Worm (Caenorhabditis elegans) whole organism, mixed stage, embryonic: ENCODE results near the gene B0273.115.
A peak's percentile ranks its signal among the peaks of the same experiment; 100 is the strongest.
"Not testable (repeated sequence)": the region's sequence is repeated elsewhere in the genome, so short reads cannot be mapped to it uniquely, and the experiment has no call there.

Experiments used
- bed-3 ChIP-seq: fragments of 200-800 bp; sonication (Bioruptor generic); optimal IDR thresholded peaks from 3 replicates; lab custom pipeline; 2018; ENCODE audit warnings: mild to moderate bottlenecking, missing genetic modification characterization, moderate library complexity, missing compliant biosample characterization
- ceh-43 ChIP-seq: fragments of 200-800 bp; sonication (Bioruptor generic); optimal IDR thresholded peaks from 2 replicates; lab custom pipeline; 2018; ENCODE audit warnings: mild to moderate bottlenecking, missing genetic modification characterization, moderate library complexity, missing compliant biosample characterization
- ces-1 ChIP-seq: fragments of 150-350 bp; optimal IDR thresholded peaks from 2 replicates; lab custom pipeline; 2014; ENCODE audit warnings: missing biosample characterization, missing genetic modification reagents, missing genetic modification characterization
- cnd-1 ChIP-seq: fragments of 200-800 bp; sonication (Bioruptor generic); optimal IDR thresholded peaks from 2 replicates; lab custom pipeline; 2018; ENCODE audit warnings: mild to moderate bottlenecking, missing genetic modification characterization, missing compliant biosample characterization
- elt-1 ChIP-seq: sonication (generic microtip); optimal IDR thresholded peaks from 2 replicates; lab custom pipeline; 2017; ENCODE audit warnings: missing genetic modification characterization, mild to moderate bottlenecking, missing compliant biosample characterization, antibody characterized with exemption, moderate library complexity, borderline replicate concordance; ENCODE audit not compliant: insufficient read depth
- elt-3 ChIP-seq: fragments of 150-350 bp; optimal IDR thresholded peaks from 2 replicates; lab custom pipeline; 2014; ENCODE audit warnings: missing biosample characterization, missing genetic modification characterization
- ham-2 ChIP-seq: fragments of 200-800 bp; sonication (Bioruptor generic); optimal IDR thresholded peaks from 2 replicates; lab custom pipeline; 2018; ENCODE audit warnings: mild to moderate bottlenecking, missing genetic modification characterization, missing compliant biosample characterization
- hlh-1 ChIP-seq: fragments of 150-350 bp; optimal IDR thresholded peaks from 2 replicates; lab custom pipeline; 2014; ENCODE audit warnings: missing biosample characterization, missing genetic modification reagents, missing genetic modification characterization
- lin-13 ChIP-seq: fragments of 150-350 bp; optimal IDR thresholded peaks from 2 replicates; lab custom pipeline; 2014; ENCODE audit warnings: missing biosample characterization, missing genetic modification characterization
- lsy-2 ChIP-seq: fragments of 150-350 bp; optimal IDR thresholded peaks from 2 replicates; lab custom pipeline; 2014; ENCODE audit warnings: missing biosample characterization, missing genetic modification characterization
- mab-5 ChIP-seq: fragments of 150-350 bp; optimal IDR thresholded peaks from 2 replicates; lab custom pipeline; 2014; ENCODE audit warnings: missing biosample characterization, missing genetic modification characterization
- mep-1 ChIP-seq: fragments of 150-350 bp; optimal IDR thresholded peaks from 2 replicates; lab custom pipeline; 2017; ENCODE audit warnings: missing biosample characterization, missing genetic modification reagents, missing genetic modification characterization, inconsistent platforms
- mls-2 ChIP-seq: sonication (generic microtip); optimal IDR thresholded peaks from 2 replicates; lab custom pipeline; 2016; ENCODE audit warnings: mild to moderate bottlenecking, missing genetic modification characterization, moderate library complexity, missing compliant biosample characterization
- nhr-12 ChIP-seq: fragments of 150-350 bp; optimal IDR thresholded peaks from 2 replicates; lab custom pipeline; 2014; ENCODE audit warnings: missing biosample characterization, missing genetic modification characterization
- nhr-237 ChIP-seq: fragments of 150-350 bp; optimal IDR thresholded peaks from 2 replicates; lab custom pipeline; 2014; ENCODE audit warnings: missing biosample characterization, missing genetic modification characterization
- nhr-28 ChIP-seq: fragments of 150-350 bp; optimal IDR thresholded peaks from 2 replicates; lab custom pipeline; 2014; ENCODE audit warnings: missing biosample characterization, missing genetic modification characterization
- nhr-76 ChIP-seq: sonication (generic microtip); optimal IDR thresholded peaks from 2 replicates; lab custom pipeline; 2017; ENCODE audit warnings: missing biosample characterization, missing genetic modification characterization
- pha-4 ChIP-seq: fragments of 150-350 bp; optimal IDR thresholded peaks from 2 replicates; lab custom pipeline; 2018; ENCODE audit warnings: missing biosample characterization, missing genetic modification reagents, missing genetic modification characterization
- sem-2 ChIP-seq: fragments of 200-800 bp; sonication (Bioruptor generic); optimal IDR thresholded peaks from 2 replicates; lab custom pipeline; 2018; ENCODE audit warnings: mild to moderate bottlenecking, missing genetic modification characterization, missing compliant biosample characterization
- snpc-4 ChIP-seq: fragments of 150-350 bp; optimal IDR thresholded peaks from 2 replicates; lab custom pipeline; 2014; ENCODE audit warnings: missing biosample characterization, missing genetic modification characterization
- sptf-1 ChIP-seq: sonication (generic microtip); optimal IDR thresholded peaks from 2 replicates; lab custom pipeline; 2017; ENCODE audit warnings: mild to moderate bottlenecking, missing genetic modification characterization, moderate library complexity, missing compliant biosample characterization
- unc-120 ChIP-seq: sonication (generic microtip); optimal IDR thresholded peaks from 2 replicates; lab custom pipeline; 2017; ENCODE audit warnings: missing genetic modification characterization, missing compliant biosample characterization; ENCODE audit not compliant: poor library complexity, severe bottlenecking
- unc-39 ChIP-seq: fragments of 150-350 bp; optimal IDR thresholded peaks from 2 replicates; lab custom pipeline; 2014; ENCODE audit warnings: missing biosample characterization, missing genetic modification characterization
- unc-62 ChIP-seq: fragments of 150-350 bp; optimal IDR thresholded peaks from 2 replicates; lab custom pipeline; 2014; ENCODE audit warnings: missing biosample characterization, missing genetic modification reagents, missing genetic modification characterization
- zip-8 ChIP-seq: fragments of 150-350 bp; optimal IDR thresholded peaks from 2 replicates; lab custom pipeline; 2014; ENCODE audit warnings: missing biosample characterization, missing genetic modification characterization
- ztf-11 ChIP-seq: fragments of 150-350 bp; optimal IDR thresholded peaks from 2 replicates; lab custom pipeline; 2014; ENCODE audit warnings: missing biosample characterization, missing genetic modification characterization

The B0273.115 gene

DNA sequence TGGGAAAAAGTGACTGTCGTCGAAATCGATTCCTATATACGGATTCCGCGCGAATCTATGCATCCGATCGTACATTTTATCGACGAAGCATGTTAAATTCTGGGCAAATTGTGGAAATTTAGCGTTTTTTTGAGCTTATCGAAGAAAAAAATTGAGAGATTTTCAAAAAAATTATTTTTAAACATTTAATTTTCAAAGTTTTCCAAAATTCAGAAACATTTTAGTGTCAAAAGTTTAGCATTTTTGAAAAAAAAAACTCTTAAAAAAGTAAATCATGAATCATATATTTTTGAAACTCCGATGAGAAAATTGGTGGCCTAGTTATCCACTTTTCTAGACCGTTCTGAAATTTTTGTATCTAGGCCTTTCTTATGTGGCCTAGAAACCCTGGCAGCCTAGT, at the start of gene B0273.115:
B0273.115 (minus strand) TSS at position 101 of the 400 bp plus-strand sequence.
- not testable (repeated sequence) for TF ChIP-seq unc-120 (tag; lab: Kevin White, UChicago); mep-1; elt-3 (tag; lab: Kevin White, UChicago)

DNA sequence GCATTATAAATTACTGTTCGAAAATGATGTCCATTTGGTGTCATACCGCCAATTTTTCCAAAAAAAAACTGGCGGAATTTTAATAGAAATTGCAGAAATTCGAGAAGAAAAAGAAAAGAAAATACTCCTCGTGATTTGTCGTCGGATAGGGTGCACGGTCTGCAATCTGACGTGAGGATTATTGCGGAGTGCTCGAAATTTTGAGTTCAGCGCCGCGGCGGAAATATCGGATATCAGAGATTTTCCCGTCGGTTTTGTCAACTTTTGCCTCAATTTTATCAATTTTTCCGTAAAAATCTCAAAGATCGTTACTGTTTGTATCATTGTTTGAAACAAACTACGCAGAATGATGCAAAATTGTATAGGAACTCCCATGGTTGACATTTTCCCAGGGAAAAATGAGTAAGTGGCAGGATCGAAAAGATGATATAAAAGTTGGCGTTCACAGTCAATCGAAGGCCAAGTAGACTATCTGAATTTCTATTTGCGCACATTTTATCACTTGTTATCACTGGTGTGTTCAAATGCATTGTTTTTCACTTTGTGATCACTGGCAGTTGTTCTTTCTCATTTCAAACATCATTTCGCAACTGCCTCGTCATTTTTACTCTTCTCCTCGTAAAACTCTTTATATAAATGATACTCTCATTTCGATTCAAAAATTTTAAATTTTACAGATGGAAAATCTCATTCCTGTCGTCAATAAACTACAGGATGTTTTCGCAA, 47.0 kb upstream of the B0273.115 start, which contains the start of the genes fem-1 and drp-1:
fem-1 (minus strand) TSS at position 150 of the 726 bp plus-strand sequence.
drp-1 (plus strand) TSS at position 676 of the 726 bp plus-strand sequence.
- TF ChIP-seq sptf-1 (peak; percentile 17), cnd-1 (tag; lab: Kevin White, UChicago) (no peak), nhr-237 (tag; lab: Kevin White, UChicago) (no peak), lin-13 (peak; percentile 11), mls-2 (tag; lab: Kevin White, UChicago) (peak; percentile 23), pha-4 (peak; percentile 16), bed-3 (GFP tag; lab: Kevin White, UChicago) (no peak)

DNA sequence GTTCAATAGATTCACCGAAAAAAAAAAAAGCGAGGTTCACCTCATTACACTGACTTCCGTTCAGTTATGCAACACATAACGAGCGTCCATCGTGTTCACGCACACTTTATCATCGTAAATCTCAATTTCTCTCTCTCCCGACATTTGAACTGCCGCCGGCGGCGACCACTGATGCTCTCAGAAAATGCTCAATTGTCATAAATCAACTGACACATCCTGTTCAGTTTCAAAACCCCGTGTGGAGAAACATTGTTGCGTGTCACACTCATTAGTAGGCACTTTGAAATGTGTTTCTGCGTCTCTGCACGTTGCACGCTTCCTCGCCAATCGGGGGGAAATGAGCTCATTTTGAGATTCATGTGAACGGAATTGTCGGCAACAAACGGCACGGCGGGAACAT, 44.8 kb upstream of the B0273.115 start:
- TF ChIP-seq ces-1 (GFP tag; lab: Kevin White, UChicago) (peak; percentile 47), ceh-43 (GFP tag; lab: Kevin White, UChicago) (no peak), unc-120 (tag; lab: Kevin White, UChicago) (peak; percentile 24), nhr-28 (no peak), mls-2 (tag; lab: Kevin White, UChicago) (peak; percentile 44), mep-1 (no peak), ham-2 (no peak), unc-62 (GFP tag; lab: Kevin White, UChicago) (peak; percentile 95), hlh-1 (tag; lab: Kevin White, UChicago) (peak; percentile 11), mab-5 (tag; lab: Kevin White, UChicago) (peak; percentile 78), lsy-2 (tag; lab: Kevin White, UChicago) (no peak)

DNA sequence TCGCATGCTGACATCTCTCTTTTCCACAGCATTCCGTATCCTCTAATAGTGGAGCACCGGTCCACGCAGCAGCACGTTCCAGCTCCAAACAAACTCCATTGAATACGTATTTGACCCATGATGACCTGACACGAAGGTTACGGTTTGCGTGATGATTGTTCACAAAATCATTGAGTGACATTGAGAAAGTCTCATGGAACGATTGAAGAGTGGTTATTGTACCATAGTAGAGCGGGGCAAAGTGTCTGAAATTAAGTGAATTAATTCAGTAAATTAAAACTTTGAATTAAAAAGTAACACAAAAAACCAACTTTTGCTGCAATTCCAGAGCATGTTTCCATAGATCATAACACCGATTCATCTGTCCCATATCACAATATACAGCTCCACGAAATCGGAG, 43.6 kb upstream of the B0273.115 start:
- TF ChIP-seq pha-4 (no peak), lin-13 (no peak), lsy-2 (tag; lab: Kevin White, UChicago) (no peak), nhr-28 (no peak), zip-8 (tag; lab: Kevin White, UChicago) (no peak), hlh-1 (tag; lab: Kevin White, UChicago) (no peak), elt-3 (tag; lab: Kevin White, UChicago) (no peak), unc-39 (no peak), ztf-11 (no peak), ces-1 (GFP tag; lab: Kevin White, UChicago) (no peak), sem-2 (GFP tag; lab: Kevin White, UChicago) (no peak), nhr-12 (tag; lab: Kevin White, UChicago) (no peak), unc-120 (tag; lab: Kevin White, UChicago) (no peak), elt-1 (tag; lab: Kevin White, UChicago) (no peak)

DNA sequence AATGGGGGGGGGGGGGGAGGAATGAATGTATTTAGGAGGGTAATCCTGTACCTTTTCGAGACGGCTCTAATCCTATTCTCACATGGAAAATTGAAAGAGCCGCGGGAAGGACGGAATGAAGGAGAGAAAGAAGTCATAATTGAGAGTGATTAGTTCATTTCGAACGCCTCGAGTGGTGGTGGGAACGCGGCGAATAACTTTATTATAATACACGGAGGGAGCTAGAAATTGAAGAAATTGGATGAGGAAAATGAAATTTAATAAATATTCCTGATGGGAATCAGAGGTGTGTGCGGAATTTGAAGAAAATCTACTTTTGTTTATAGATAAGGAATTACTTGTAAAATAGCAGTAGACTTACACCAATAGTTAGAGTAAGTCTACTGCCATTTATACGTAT, 42.6 kb upstream of the B0273.115 start:
- TF ChIP-seq nhr-76 (tag; lab: Kevin White, UChicago), result no peak
- peak; percentile 93 for TF ChIP-seq ces-1 (GFP tag; lab: Kevin White, UChicago)
- TF ChIP-seq snpc-4 (tag; lab: Kevin White, UChicago), result no peak

DNA sequence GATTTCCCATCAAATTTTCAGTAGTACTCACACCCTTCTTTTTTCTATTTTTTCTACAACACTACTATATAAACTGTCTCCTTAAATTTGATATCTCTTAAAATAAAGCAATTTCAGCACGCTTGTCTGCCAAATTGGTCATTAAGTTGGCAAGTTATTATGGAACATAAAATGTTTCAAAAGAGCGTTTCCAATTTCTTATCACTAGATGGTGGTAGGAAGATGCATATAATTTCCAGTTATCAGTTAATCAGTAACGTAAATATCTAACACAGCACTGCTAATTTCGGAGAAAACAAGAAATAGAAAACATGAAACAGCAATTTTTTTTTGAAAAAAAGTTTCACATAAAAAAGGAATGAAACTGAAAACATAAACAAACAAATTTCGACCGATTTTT, 40.0 kb upstream of the B0273.115 start:
- no peak for TF ChIP-seq mep-1
- peak; percentile 4 for TF ChIP-seq ces-1 (GFP tag; lab: Kevin White, UChicago)
- TF ChIP-seq, all 35 proteins: peak for 1

DNA sequence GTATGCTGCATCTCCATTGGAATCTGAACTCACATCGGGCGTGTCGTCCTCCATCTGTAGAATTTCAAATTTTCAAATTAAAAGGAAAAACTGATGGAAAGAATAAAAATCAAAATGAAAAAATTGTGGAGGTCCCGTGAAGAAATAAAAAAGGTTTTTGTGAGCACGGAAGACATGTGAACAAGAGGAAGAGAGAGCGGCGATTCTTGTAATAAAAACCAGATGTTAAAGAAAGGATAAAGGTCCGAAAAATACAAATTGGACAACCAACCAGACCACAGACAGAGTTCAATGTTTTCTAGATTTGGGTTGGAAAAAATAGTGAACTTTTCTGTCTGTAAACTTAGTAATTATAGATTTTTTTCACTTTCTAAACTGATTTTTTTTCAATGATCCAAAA, 37.3 kb upstream of the B0273.115 start, which contains the start of gene unc-5:
unc-5 (minus strand) TSS at position 54 of the 400 bp plus-strand sequence.
- TF ChIP-seq nhr-76 (tag; lab: Kevin White, UChicago), result no peak
- no peak for TF ChIP-seq cnd-1 (tag; lab: Kevin White, UChicago)
- no peak for TF ChIP-seq elt-3 (tag; lab: Kevin White, UChicago)
